Worm (Caenorhabditis elegans) whole organism, L1 larva: ENCODE results near the gene srbc-67.

Source experiments
- C04F5.9 ChIP-seq: sonication (generic microtip); optimal IDR thresholded peaks from 2 replicates; lab custom pipeline; 2016; ENCODE audit warnings: missing genetic modification characterization, missing compliant biosample characterization
- C16A3.4 ChIP-seq: fragments of 150-350 bp; optimal IDR thresholded peaks from 2 replicates; lab custom pipeline; 2014; ENCODE audit warnings: missing biosample characterization, missing genetic modification characterization
- F16B12.6 ChIP-seq: fragments of 150-350 bp; optimal IDR thresholded peaks from 2 replicates; lab custom pipeline; 2014; ENCODE audit warnings: missing biosample characterization, missing genetic modification characterization
- Y116A8C.19 ChIP-seq: sonication (generic microtip); optimal IDR thresholded peaks from 2 replicates; lab custom pipeline; 2016; ENCODE audit warnings: missing compliant biosample characterization, missing genetic modification characterization, borderline replicate concordance
- aly-2 ChIP-seq: fragments of 150-350 bp; optimal IDR thresholded peaks from 2 replicates; lab custom pipeline; 2014; ENCODE audit warnings: missing biosample characterization, missing genetic modification characterization
- ama-1 ChIP-seq: fragments of 150-350 bp; optimal IDR thresholded peaks from 2 replicates; lab custom pipeline; 2014
- blmp-1 ChIP-seq: fragments of 150-350 bp; optimal IDR thresholded peaks from 2 replicates; lab custom pipeline; 2014; ENCODE audit warnings: missing biosample characterization, missing genetic modification characterization
- ceh-63 ChIP-seq: fragments of 200-800 bp; sonication (Bioruptor generic); optimal IDR thresholded peaks from 2 replicates; lab custom pipeline; 2018; ENCODE audit warnings: mild to moderate bottlenecking, missing genetic modification characterization, missing compliant biosample characterization
- ceh-82 ChIP-seq, 3 experiments: fragments of 150-350 bp in 1 of 3; sonication (generic microtip) in 2 of 3; optimal IDR thresholded peaks; 2 replicates each; lab custom pipeline; 2014 to 2017; ENCODE audit warnings: missing biosample characterization in 3 of 3, missing genetic modification characterization in 3 of 3
- dsc-1 ChIP-seq: sonication (generic microtip); optimal IDR thresholded peaks from 2 replicates; lab custom pipeline; 2016; ENCODE audit warnings: mild to moderate bottlenecking, missing genetic modification characterization, missing compliant biosample characterization
- efl-1 ChIP-seq, 4 experiments: fragments of 150-350 bp; optimal IDR thresholded peaks in 3 of 4; peaks in 1 of 4; 1 replicate in 1 of 4; 2 replicates in 3 of 4; lab custom pipeline; 2014; ENCODE audit warnings: missing biosample characterization in 2 of 4, missing genetic modification characterization in 2 of 4, missing genetic modification reagents in 2 of 4
- elt-2 ChIP-seq: sonication (generic microtip); optimal IDR thresholded peaks from 2 replicates; lab custom pipeline; 2016; ENCODE audit warnings: missing genetic modification characterization, mild to moderate bottlenecking, inconsistent platforms, missing compliant biosample characterization, missing genetic modification reagents
- elt-3 ChIP-seq, 6 experiments: fragments of 150-350 bp in 1 of 6; sonication (generic microtip); optimal IDR thresholded peaks; 2 replicates each; lab custom pipeline; 2017 to 2018; ENCODE audit warnings: missing biosample characterization in 6 of 6, missing genetic modification characterization in 6 of 6, inconsistent platforms in 1 of 6
- ets-5 ChIP-seq: fragments of 200-800 bp; sonication (Bioruptor generic); IDR thresholded peaks from 2 replicates; pipeline ENCODE4 v1.3.6; 2022; ENCODE audit warnings: missing genetic modification characterization, missing compliant biosample characterization
- fkh-10 ChIP-seq: sonication (generic microtip); optimal IDR thresholded peaks from 2 replicates; lab custom pipeline; 2017; ENCODE audit warnings: missing biosample characterization, missing genetic modification reagents, missing genetic modification characterization
- fkh-4 ChIP-seq: sonication (generic microtip); optimal IDR thresholded peaks from 2 replicates; lab custom pipeline; 2016; ENCODE audit warnings: missing compliant biosample characterization, missing genetic modification characterization, borderline replicate concordance
- grh-1 ChIP-seq: fragments of 200-800 bp; sonication (Bioruptor generic); IDR thresholded peaks from 2 replicates; pipeline ENCODE4 v1.3.6; 2022; ENCODE audit warnings: missing genetic modification reagents, missing genetic modification characterization, missing compliant biosample characterization
- hlh-4 ChIP-seq: sonication (generic microtip); optimal IDR thresholded peaks from 2 replicates; lab custom pipeline; 2016; ENCODE audit warnings: mild to moderate bottlenecking, missing genetic modification characterization, missing compliant biosample characterization
- isw-1 ChIP-seq: fragments of 200-800 bp; sonication (Bioruptor generic); IDR thresholded peaks from 2 replicates; pipeline ENCODE4 v1.3.6; 2022; ENCODE audit warnings: missing genetic modification characterization, missing compliant biosample characterization
- jun-1 ChIP-seq: fragments of 150-350 bp; optimal IDR thresholded peaks from 2 replicates; lab custom pipeline; 2014; ENCODE audit warnings: missing biosample characterization, missing genetic modification reagents, missing genetic modification characterization
- lin-13 ChIP-seq: fragments of 150-350 bp; optimal IDR thresholded peaks from 2 replicates; lab custom pipeline; 2014; ENCODE audit warnings: missing biosample characterization, missing genetic modification reagents, missing genetic modification characterization
- lir-3 ChIP-seq: sonication (generic microtip); optimal IDR thresholded peaks from 2 replicates; lab custom pipeline; 2016; ENCODE audit warnings: mild to moderate bottlenecking, missing genetic modification characterization, moderate library complexity, missing compliant biosample characterization; ENCODE audit not compliant: poor library complexity
- mdl-1 ChIP-seq, 2 experiments: fragments of 150-350 bp; optimal IDR thresholded peaks; 2 replicates each; lab custom pipeline; 2014 to 2017; ENCODE audit warnings: missing biosample characterization in 2 of 2, missing genetic modification characterization in 2 of 2, inconsistent platforms in 1 of 2
- mep-1 ChIP-seq: fragments of 150-350 bp; optimal IDR thresholded peaks from 2 replicates; lab custom pipeline; 2014; ENCODE audit warnings: missing biosample characterization, missing genetic modification characterization
- nhr-19 ChIP-seq: fragments of 200-800 bp; sonication (Bioruptor generic); conservative IDR thresholded peaks from 2 replicates; pipeline ENCODE4 v1.3.6; 2022; ENCODE audit warnings: missing genetic modification characterization, missing compliant biosample characterization
- nhr-20 ChIP-seq: sonication (generic microtip); optimal IDR thresholded peaks from 2 replicates; lab custom pipeline; 2016; ENCODE audit warnings: mild to moderate bottlenecking, missing genetic modification characterization, missing compliant biosample characterization
- nhr-237 ChIP-seq: fragments of 150-350 bp; optimal IDR thresholded peaks from 2 replicates; lab custom pipeline; 2014; ENCODE audit warnings: missing biosample characterization, missing genetic modification characterization
- nhr-28 ChIP-seq: fragments of 150-350 bp; optimal IDR thresholded peaks from 2 replicates; lab custom pipeline; 2014; ENCODE audit warnings: missing biosample characterization, missing genetic modification characterization
- nhr-47 ChIP-seq: sonication (generic microtip); optimal IDR thresholded peaks from 2 replicates; lab custom pipeline; 2016; ENCODE audit warnings: mild to moderate bottlenecking, missing genetic modification characterization, moderate library complexity, missing compliant biosample characterization
- nhr-71 ChIP-seq: sonication (generic microtip); optimal IDR thresholded peaks from 2 replicates; lab custom pipeline; 2016; ENCODE audit warnings: mild to moderate bottlenecking, missing genetic modification characterization, moderate library complexity, missing compliant biosample characterization
- nhr-76 ChIP-seq: sonication (generic microtip); optimal IDR thresholded peaks from 2 replicates; lab custom pipeline; 2017; ENCODE audit warnings: missing biosample characterization, missing genetic modification characterization
- nhr-85 ChIP-seq: sonication (generic microtip); peaks from one replicate; lab custom pipeline; 2016; ENCODE audit warnings: missing genetic modification characterization, inconsistent platforms, missing compliant biosample characterization
- pax-3 ChIP-seq: fragments of 200-800 bp; sonication (Bioruptor generic); optimal IDR thresholded peaks from 2 replicates; lab custom pipeline; 2018; ENCODE audit warnings: mild to moderate bottlenecking, missing genetic modification characterization, moderate library complexity, missing compliant biosample characterization
- rnt-1 ChIP-seq: sonication (generic microtip); optimal IDR thresholded peaks from 2 replicates; lab custom pipeline; 2016; ENCODE audit warnings: mild to moderate bottlenecking, missing genetic modification characterization, moderate library complexity, missing compliant biosample characterization
- skn-1 ChIP-seq: fragments of 150-350 bp; optimal IDR thresholded peaks from 2 replicates; lab custom pipeline; 2014; ENCODE audit warnings: missing biosample characterization, missing genetic modification characterization
- snpc-4 ChIP-seq: fragments of 150-350 bp; optimal IDR thresholded peaks from 2 replicates; lab custom pipeline; 2014; ENCODE audit warnings: missing biosample characterization, missing genetic modification characterization
- sox-4 ChIP-seq: sonication (generic microtip); optimal IDR thresholded peaks from 2 replicates; lab custom pipeline; 2016; ENCODE audit warnings: missing genetic modification characterization, missing compliant biosample characterization
- sptf-1 ChIP-seq: fragments of 150-350 bp; optimal IDR thresholded peaks from 2 replicates; lab custom pipeline; 2014; ENCODE audit warnings: missing biosample characterization, missing genetic modification characterization
- sup-37 ChIP-seq: fragments of 200-800 bp; sonication (Bioruptor generic); optimal IDR thresholded peaks from 2 replicates; lab custom pipeline; 2018; ENCODE audit warnings: mild to moderate bottlenecking, missing genetic modification characterization, missing compliant biosample characterization
- swsn-7 ChIP-seq: sonication (generic microtip); optimal IDR thresholded peaks from 2 replicates; lab custom pipeline; 2016; ENCODE audit warnings: missing genetic modification characterization, missing compliant biosample characterization
- tlp-1 ChIP-seq: fragments of 150-350 bp; optimal IDR thresholded peaks from 2 replicates; lab custom pipeline; 2014; ENCODE audit warnings: missing biosample characterization, missing genetic modification characterization
- xbp-1 ChIP-seq: sonication (generic microtip); optimal IDR thresholded peaks from 2 replicates; lab custom pipeline; 2016; ENCODE audit warnings: missing genetic modification characterization, missing compliant biosample characterization
- zip-4 ChIP-seq: fragments of 200-800 bp; sonication (Bioruptor generic); optimal IDR thresholded peaks from 2 replicates; lab custom pipeline; 2018; ENCODE audit warnings: mild to moderate bottlenecking, missing genetic modification characterization, moderate library complexity, missing compliant biosample characterization
- ztf-11 ChIP-seq, 2 experiments: sonication (generic microtip); optimal IDR thresholded peaks; 2 replicates each; lab custom pipeline; 2016 to 2017; ENCODE audit warnings: missing genetic modification characterization in 2 of 2, missing biosample characterization in 1 of 2, missing compliant biosample characterization in 1 of 2

srbc-67 gene

ce11 chrV:3582086-3582485 lies 41.1 kb upstream of the srbc-67 start:
- TF ChIP-seq nhr-85 (tag; lab: Kevin White, UChicago): peak; percentile 36
- no peak for TF ChIP-seq sox-4 (tag; lab: Kevin White, UChicago)
- peak; percentile 15 for TF ChIP-seq nhr-71 (tag; lab: Kevin White, UChicago)

ce11 chrV:3581643-3582042 lies 40.6 kb upstream of the srbc-67 start:
- TF ChIP-seq hlh-4: no peak
- no peak for TF ChIP-seq elt-2 (tag; lab: Kevin White, UChicago)
- no peak for TF ChIP-seq swsn-7
- no peak for TF ChIP-seq ceh-63
- TF ChIP-seq xbp-1 (tag; lab: Kevin White, UChicago): no peak
- no peak for TF ChIP-seq isw-1 (GFP tag; lab: Robert Waterston, UW)
- no peak for TF ChIP-seq skn-1 (tag; lab: Kevin White, UChicago)
- TF ChIP-seq aly-2: no peak
- TF ChIP-seq C16A3.4 (tag; lab: Kevin White, UChicago): no peak
- TF ChIP-seq nhr-28 (tag; lab: Kevin White, UChicago): no peak
- TF ChIP-seq fkh-4 (tag; lab: Kevin White, UChicago): no peak
- no peak for TF ChIP-seq C04F5.9 (tag; lab: Kevin White, UChicago)
- no peak for TF ChIP-seq lir-3
- no peak for TF ChIP-seq rnt-1 (tag; lab: Kevin White, UChicago)
- no peak for TF ChIP-seq dsc-1
- TF ChIP-seq F16B12.6 (tag; lab: Kevin White, UChicago): no peak
- no peak for TF ChIP-seq nhr-19 (GFP tag; lab: Robert Waterston, UW)
- TF ChIP-seq, all 84 proteins: peak for 0

ce11 chrV:3581034-3581433 lies 40.0 kb upstream of the srbc-67 start:
- TF ChIP-seq grh-1 (GFP tag; lab: Robert Waterston, UW) (no peak), mdl-1 (tag; optimal IDR thresholded peaks at IDR 0.05; lab: Kevin White, UChicago) (peak in 1 of 2 experiments; percentile 9), skn-1 (tag; lab: Kevin White, UChicago) (no peak), zip-4 (GFP tag; lab: Kevin White, UChicago) (no peak), ama-1 (lab: Kevin White, UChicago) (no peak), jun-1 (tag; lab: Kevin White, UChicago) (no peak), nhr-71 (tag; lab: Kevin White, UChicago) (peak; percentile 6)

- TF ChIP-seq elt-3 (tag; optimal IDR thresholded peaks at IDR 0.05; lab: Kevin White, UChicago): peak in 2 of 6 experiments; percentile 8 to 39
- TF ChIP-seq elt-2 (tag; lab: Kevin White, UChicago): peak; percentile 52
- TF ChIP-seq nhr-85 (tag; lab: Kevin White, UChicago): no peak
- TF ChIP-seq nhr-28 (tag; lab: Kevin White, UChicago): no peak
- TF ChIP-seq efl-1 (optimal IDR thresholded peaks at IDR 0.05; lab: Kevin White, UChicago): no peak
- peak in 1 of 2 experiments; percentile 27 for TF ChIP-seq efl-1 (GFP tag; optimal IDR thresholded peaks at IDR 0.05 in 1 of 2; lab: Kevin White, UChicago)
- peak; percentile 52 for TF ChIP-seq blmp-1
- TF ChIP-seq fkh-10 (GFP tag; lab: Kevin White, UChicago): no peak
- TF ChIP-seq, all 84 proteins: peak for 4
Measured at ce11 chrV:3580385-3580784, 39.4 kb upstream of the srbc-67 start.

- peak; percentile 12 for TF ChIP-seq fkh-10 (GFP tag; lab: Kevin White, UChicago)
- no peak for TF ChIP-seq nhr-237
- no peak for TF ChIP-seq sup-37 (GFP tag; lab: Kevin White, UChicago)
- peak; percentile 61 for TF ChIP-seq mep-1 (tag; lab: Kevin White, UChicago)
- TF ChIP-seq tlp-1 (tag; lab: Kevin White, UChicago): no peak
- TF ChIP-seq nhr-47 (tag; lab: Kevin White, UChicago): peak; percentile 35
- TF ChIP-seq snpc-4 (tag; lab: Kevin White, UChicago): no peak
- TF ChIP-seq pax-3 (tag; lab: Kevin White, UChicago): no peak
- TF ChIP-seq nhr-76: no peak
- TF ChIP-seq xbp-1 (tag; lab: Kevin White, UChicago): peak; percentile 8
- peak; percentile 55 for TF ChIP-seq rnt-1 (tag; lab: Kevin White, UChicago)
- peak; percentile 32 for TF ChIP-seq swsn-7
- TF ChIP-seq ztf-11 (tag; optimal IDR thresholded peaks at IDR 0.05; lab: Kevin White, UChicago): no peak
- TF ChIP-seq nhr-20 (tag; lab: Kevin White, UChicago): peak; percentile 67
- no peak for TF ChIP-seq mdl-1 (tag; optimal IDR thresholded peaks at IDR 0.05; lab: Kevin White, UChicago)
- no peak for TF ChIP-seq lin-13
- no peak for TF ChIP-seq ets-5 (GFP tag; lab: Robert Waterston, UW)
- TF ChIP-seq ceh-82 (tag; optimal IDR thresholded peaks at IDR 0.05; lab: Kevin White, UChicago): peak in 2 of 3 experiments; percentile 29 to 76
- no peak for TF ChIP-seq hlh-4
- no peak for TF ChIP-seq blmp-1
- no peak for TF ChIP-seq F16B12.6 (tag; lab: Kevin White, UChicago)
- no peak for TF ChIP-seq Y116A8C.19 (tag; lab: Kevin White, UChicago)
- no peak for TF ChIP-seq sptf-1 (tag; lab: Kevin White, UChicago)
- no peak for TF ChIP-seq nhr-28 (tag; lab: Kevin White, UChicago)
Measured at ce11 chrV:3579795-3580194, 38.8 kb upstream of the srbc-67 start.
